Worm (Caenorhabditis elegans) whole organism, midembryonic: Measurements from ENCODE around the gene rpl-22.

Source experiments
- T22C8.4 ChIP-seq: fragments of 200-800 bp; sonication (Bioruptor generic); IDR thresholded peaks from 2 replicates; pipeline ENCODE4 v1.3.6; 2022; ENCODE audit warnings: missing genetic modification characterization, missing compliant biosample characterization
- cog-1 ChIP-seq: sonication (generic microtip); optimal IDR thresholded peaks from 2 replicates; lab custom pipeline; 2016; ENCODE audit warnings: missing genetic modification characterization, missing compliant biosample characterization
- flt-1 ChIP-seq: fragments of 200-800 bp; sonication (Bioruptor generic); IDR thresholded peaks from 2 replicates; pipeline ENCODE4 v1.3.6; 2022; ENCODE audit warnings: missing genetic modification characterization, missing compliant biosample characterization
- klf-2 ChIP-seq: fragments of 200-800 bp; sonication (Bioruptor generic); conservative IDR thresholded peaks from 2 replicates; pipeline ENCODE4 v1.3.6; 2022; ENCODE audit warnings: missing genetic modification reagents, missing genetic modification characterization, missing compliant biosample characterization
- med-1 ChIP-seq: sonication (generic microtip); optimal IDR thresholded peaks from 2 replicates; lab custom pipeline; 2017; ENCODE audit warnings: missing genetic modification characterization, mild to moderate bottlenecking, missing compliant biosample characterization, antibody characterized with exemption, missing genetic modification reagents; ENCODE audit not compliant: insufficient read depth
- ref-1 ChIP-seq: fragments of 200-800 bp; sonication (Bioruptor generic); conservative IDR thresholded peaks from 2 replicates; pipeline ENCODE4 v1.3.6; 2022; ENCODE audit warnings: missing genetic modification reagents, missing genetic modification characterization, missing compliant biosample characterization
- tab-1 ChIP-seq: fragments of 200-800 bp; sonication (Bioruptor generic); IDR thresholded peaks from 2 replicates; pipeline ENCODE4 v1.3.6; 2022; ENCODE audit warnings: missing genetic modification characterization, missing compliant biosample characterization
- ztf-23 ChIP-seq: fragments of 200-800 bp; sonication (Bioruptor generic); IDR thresholded peaks from 2 replicates; pipeline ENCODE4 v1.3.6; 2022; ENCODE audit warnings: missing genetic modification reagents, missing genetic modification characterization, missing compliant biosample characterization
- ztf-29 ChIP-seq: fragments of 200-800 bp; sonication (Bioruptor generic); IDR thresholded peaks from 2 replicates; pipeline ENCODE4 v1.3.6; 2022; ENCODE audit warnings: missing genetic modification reagents, missing genetic modification characterization, missing compliant biosample characterization

Gene rpl-22

ce11 chrII:5084225-5084624 lies 28.8 kb downstream of the rpl-22 start:
- TF ChIP-seq T22C8.4 (GFP tag; lab: Robert Waterston, UW) (no peak), ztf-29 (GFP tag; lab: Robert Waterston, UW) (no peak), med-1 (no peak), flt-1 (GFP tag; lab: Robert Waterston, UW) (no peak), ref-1 (GFP tag; lab: Robert Waterston, UW) (no peak), ztf-23 (GFP tag; lab: Robert Waterston, UW) (no peak), klf-2 (no peak), tab-1 (GFP tag; lab: Robert Waterston, UW) (no peak), cog-1 (tag; lab: Kevin White, UChicago) (no peak)

ce11 chrII:5085450-5085849 lies 30.0 kb downstream of the rpl-22 start, which contains the start of gene txt-9:
Gene txt-9 (plus strand): TSS chrII:5085785.
- TF ChIP-seq klf-2 (no peak), cog-1 (tag; lab: Kevin White, UChicago) (no peak), med-1 (no peak)

- TF ChIP-seq ref-1 (GFP tag; lab: Robert Waterston, UW) (no peak), med-1 (no peak), T22C8.4 (GFP tag; lab: Robert Waterston, UW) (no peak), flt-1 (GFP tag; lab: Robert Waterston, UW) (no peak)
Observed at ce11 chrII:5086143-5086542, 30.7 kb downstream of the rpl-22 start.

ce11 chrII:5091640-5092243 lies 36.3 kb downstream of the rpl-22 start, which contains the start of gene pld-1:
Gene pld-1 (minus strand): TSS chrII:5091690.
- TF ChIP-seq tab-1 (GFP tag; lab: Robert Waterston, UW) (no peak), med-1 (no peak), ztf-29 (GFP tag; lab: Robert Waterston, UW) (no peak), cog-1 (tag; lab: Kevin White, UChicago) (no peak), klf-2 (no peak), flt-1 (GFP tag; lab: Robert Waterston, UW) (no peak), ref-1 (GFP tag; lab: Robert Waterston, UW) (no peak), ztf-23 (GFP tag; lab: Robert Waterston, UW) (no peak), T22C8.4 (GFP tag; lab: Robert Waterston, UW) (no peak)

ce11 chrII:5092362-5093281 lies 37.2 kb downstream of the rpl-22 start, which contains the start of gene C04G6.2:
Gene C04G6.2 (plus strand): TSS chrII:5093231.
- TF ChIP-seq med-1 (no peak), klf-2 (no peak), cog-1 (tag; lab: Kevin White, UChicago) (peak; percentile 82)

- no peak for TF ChIP-seq tab-1 (GFP tag; lab: Robert Waterston, UW)
- no peak for TF ChIP-seq ztf-23 (GFP tag; lab: Robert Waterston, UW)
- no peak for TF ChIP-seq flt-1 (GFP tag; lab: Robert Waterston, UW)
- TF ChIP-seq med-1: no peak
- no peak for TF ChIP-seq klf-2
- no peak for TF ChIP-seq ztf-29 (GFP tag; lab: Robert Waterston, UW)
- TF ChIP-seq ref-1 (GFP tag; lab: Robert Waterston, UW): no peak
- no peak for TF ChIP-seq T22C8.4 (GFP tag; lab: Robert Waterston, UW)
Observed at ce11 chrII:5093945-5094344, 38.5 kb downstream of the rpl-22 start, which contains the start of gene C04G6.13. Gene C04G6.13 (plus strand): TSS chrII:5094245.

- TF ChIP-seq ref-1 (GFP tag; lab: Robert Waterston, UW) (peak; percentile 99), klf-2 (peak; percentile 98), tab-1 (GFP tag; lab: Robert Waterston, UW) (peak; percentile 85), flt-1 (GFP tag; lab: Robert Waterston, UW) (peak; percentile 88), ztf-23 (GFP tag; lab: Robert Waterston, UW) (peak; percentile 98), ztf-29 (GFP tag; lab: Robert Waterston, UW) (peak; percentile 57; the same call in 1 of the 2 replicates)
Observed at ce11 chrII:5097463-5097862, 42.0 kb downstream of the rpl-22 start.

ce11 chrII:5099034-5099433 lies 43.6 kb downstream of the rpl-22 start:
- TF ChIP-seq ztf-23 (GFP tag; lab: Robert Waterston, UW) (no peak), flt-1 (GFP tag; lab: Robert Waterston, UW) (no peak), T22C8.4 (GFP tag; lab: Robert Waterston, UW) (no peak), ref-1 (GFP tag; lab: Robert Waterston, UW) (no peak), ztf-29 (GFP tag; lab: Robert Waterston, UW) (no peak), klf-2 (no peak), cog-1 (tag; lab: Kevin White, UChicago) (no peak), tab-1 (GFP tag; lab: Robert Waterston, UW) (no peak), med-1 (no peak)

ce11 chrII:5099649-5100048 lies 44.2 kb downstream of the rpl-22 start, which contains the start of gene C04G6.6:
Gene C04G6.6 (minus strand): TSS chrII:5099749.
- TF ChIP-seq cog-1 (tag; lab: Kevin White, UChicago) (no peak), T22C8.4 (GFP tag; lab: Robert Waterston, UW) (no peak), tab-1 (GFP tag; lab: Robert Waterston, UW) (no peak), klf-2 (no peak), flt-1 (GFP tag; lab: Robert Waterston, UW) (no peak), ref-1 (GFP tag; lab: Robert Waterston, UW) (no peak), ztf-29 (GFP tag; lab: Robert Waterston, UW) (no peak), med-1 (no peak), ztf-23 (GFP tag; lab: Robert Waterston, UW) (no peak)
